Worm (Caenorhabditis elegans): ENCODE data around the gene C24H10.3.

DNA sequence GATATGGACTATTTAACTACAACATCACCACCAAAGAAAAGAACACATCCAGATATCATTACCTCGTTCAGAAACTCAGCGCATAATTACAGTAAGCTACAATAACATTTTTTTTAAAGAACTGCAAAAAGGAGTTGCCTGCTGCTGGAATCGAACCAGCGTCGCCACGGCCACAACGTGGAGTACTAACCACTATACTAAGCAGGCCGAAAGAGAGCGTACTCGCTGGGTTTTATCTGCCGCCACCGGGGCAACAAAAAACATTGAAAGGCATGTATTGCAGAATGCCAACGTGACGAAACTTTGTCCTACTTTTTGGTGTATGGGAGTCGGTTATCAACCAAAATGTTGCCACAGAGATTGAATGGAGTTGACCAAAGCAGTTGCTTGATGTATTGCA lies 38.2 kb upstream of the C24H10.3 start:
- TF ChIP-seq elt-1 (tag; optimal IDR thresholded peaks at IDR 0.05) (no peak), ama-1 (optimal IDR thresholded peaks at IDR 0.05) (no peak)
